Fruit fly (Drosophila melanogaster) whole organism, prepupa: ENCODE data around the gene Nlg2.

Source experiments
- Blimp-1 ChIP-seq: fragments of 200-800 bp; sonication (Bioruptor generic); optimal IDR thresholded peaks from 3 replicates; lab custom pipeline; 2017; ENCODE audit warnings: missing biosample characterization, missing genetic modification characterization, mild to moderate bottlenecking, moderate library complexity, missing genetic modification reagents
- CG10631 ChIP-seq: fragments of 200-800 bp; sonication (Bioruptor generic); optimal IDR thresholded peaks from 2 replicates; lab custom pipeline; 2016; ENCODE audit warnings: missing biosample characterization, missing genetic modification characterization
- CG10669 ChIP-seq: fragments of 200-800 bp; sonication (Bioruptor generic); optimal IDR thresholded peaks from 3 replicates; lab custom pipeline; 2018; ENCODE audit warnings: missing biosample characterization, mild to moderate bottlenecking, missing genetic modification characterization, moderate library complexity
- CG11902 ChIP-seq: fragments of 200-800 bp; sonication (Bioruptor generic); optimal IDR thresholded peaks from 3 replicates; lab custom pipeline; 2016; ENCODE audit warnings: missing biosample characterization, missing genetic modification characterization
- CG1621 ChIP-seq: fragments of 200-800 bp; sonication (Bioruptor generic); optimal IDR thresholded peaks from 3 replicates; lab custom pipeline; 2018; ENCODE audit warnings: missing biosample characterization, mild to moderate bottlenecking, missing genetic modification characterization
- CG16779 ChIP-seq: fragments of 200-800 bp; sonication (Bioruptor generic); optimal IDR thresholded peaks from 3 replicates; lab custom pipeline; 2017; ENCODE audit warnings: missing biosample characterization, mild to moderate bottlenecking, missing genetic modification characterization
- CG3032 ChIP-seq: fragments of 200-800 bp; optimal IDR thresholded peaks from 2 replicates; lab custom pipeline; 2019; ENCODE audit warnings: missing biosample characterization, mild to moderate bottlenecking, missing genetic modification characterization, moderate library complexity
- CG31627 ChIP-seq: fragments of 200-800 bp; sonication (Bioruptor generic); optimal IDR thresholded peaks from 3 replicates; lab custom pipeline; 2016; ENCODE audit warnings: missing biosample characterization, missing genetic modification characterization
- CG34406 ChIP-seq: fragments of 200-800 bp; sonication (Bioruptor generic); optimal IDR thresholded peaks from 3 replicates; lab custom pipeline; 2016; ENCODE audit warnings: missing biosample characterization, missing genetic modification characterization
- CG4318 ChIP-seq: fragments of 200-800 bp; sonication (Bioruptor generic); optimal IDR thresholded peaks from 3 replicates; lab custom pipeline; 2017; ENCODE audit warnings: missing biosample characterization, mild to moderate bottlenecking, missing genetic modification characterization
- CG6163 ChIP-seq: fragments of 200-800 bp; sonication (Bioruptor generic); IDR thresholded peaks from 3 replicates; pipeline ENCODE4 v1.3.6; 2022; ENCODE audit warnings: missing biosample characterization, missing genetic modification characterization
- CG6276 ChIP-seq: fragments of 200-800 bp; sonication (Bioruptor generic); optimal IDR thresholded peaks from 2 replicates; lab custom pipeline; 2017; ENCODE audit warnings: missing biosample characterization, mild to moderate bottlenecking, missing genetic modification characterization
- CG6792 ChIP-seq: fragments of 200-800 bp; sonication (Bioruptor generic); optimal IDR thresholded peaks from 3 replicates; lab custom pipeline; 2016; ENCODE audit warnings: missing biosample characterization, missing genetic modification characterization
- CG7368 ChIP-seq: fragments of 200-800 bp; sonication (Bioruptor generic); optimal IDR thresholded peaks from 3 replicates; lab custom pipeline; 2016; ENCODE audit warnings: missing biosample characterization, missing genetic modification characterization
- CG8319 ChIP-seq: fragments of 200-800 bp; sonication (Bioruptor generic); optimal IDR thresholded peaks from 3 replicates; lab custom pipeline; 2016; ENCODE audit warnings: missing biosample characterization, missing genetic modification characterization
- CG8632 ChIP-seq: fragments of 200-800 bp; sonication (Bioruptor generic); optimal IDR thresholded peaks from 3 replicates; lab custom pipeline; 2016; ENCODE audit warnings: missing biosample characterization, missing genetic modification characterization
- Eip75B ChIP-seq: fragments of 200-800 bp; sonication (Bioruptor generic); optimal IDR thresholded peaks from 3 replicates; lab custom pipeline; 2016; ENCODE audit warnings: missing biosample characterization, missing genetic modification characterization
- Eip93F ChIP-seq: fragments of 200-800 bp; sonication (Bioruptor generic); optimal IDR thresholded peaks from 2 replicates; lab custom pipeline; 2016; ENCODE audit warnings: missing biosample characterization, mild to moderate bottlenecking, missing genetic modification characterization
- Ets21C ChIP-seq: fragments of 200-800 bp; sonication (Bioruptor generic); optimal IDR thresholded peaks from 3 replicates; lab custom pipeline; 2016; ENCODE audit warnings: missing biosample characterization, missing genetic modification characterization
- Ets96B ChIP-seq: fragments of 200-800 bp; optimal IDR thresholded peaks from 2 replicates; lab custom pipeline; 2019; ENCODE audit warnings: missing biosample characterization, mild to moderate bottlenecking, missing genetic modification characterization, moderate library complexity
- Hr39 ChIP-seq: fragments of 200-800 bp; sonication (Bioruptor generic); optimal IDR thresholded peaks from 2 replicates; lab custom pipeline; 2016; ENCODE audit warnings: missing biosample characterization, missing genetic modification characterization
- Hr4 ChIP-seq: fragments of 200-800 bp; sonication (Bioruptor generic); optimal IDR thresholded peaks from 3 replicates; lab custom pipeline; 2016; ENCODE audit warnings: missing biosample characterization, missing genetic modification characterization
- Lpt ChIP-seq: fragments of 200-800 bp; sonication (Bioruptor generic); optimal IDR thresholded peaks from 3 replicates; lab custom pipeline; 2016; ENCODE audit warnings: missing biosample characterization, missing genetic modification characterization
- Sox14 ChIP-seq: fragments of 200-800 bp; sonication (Bioruptor generic); optimal IDR thresholded peaks from 3 replicates; lab custom pipeline; 2016; ENCODE audit warnings: missing biosample characterization, missing genetic modification characterization
- Sox15 ChIP-seq: fragments of 200-800 bp; sonication (Bioruptor generic); optimal IDR thresholded peaks from 3 replicates; lab custom pipeline; 2016; ENCODE audit warnings: missing biosample characterization, missing genetic modification characterization
- achi ChIP-seq: fragments of 200-800 bp; sonication (Bioruptor generic); optimal IDR thresholded peaks from 3 replicates; lab custom pipeline; 2016; ENCODE audit warnings: missing biosample characterization, missing genetic modification characterization
- acj6 ChIP-seq: fragments of 200-800 bp; sonication (Bioruptor generic); optimal IDR thresholded peaks from 3 replicates; lab custom pipeline; 2016; ENCODE audit warnings: missing biosample characterization, missing genetic modification characterization
- dsx ChIP-seq: fragments of 200-800 bp; optimal IDR thresholded peaks from 3 replicates; lab custom pipeline; 2019; ENCODE audit warnings: missing biosample characterization, mild to moderate bottlenecking, missing genetic modification characterization, moderate library complexity; ENCODE audit not compliant: poor library complexity, severe bottlenecking
- fd59A ChIP-seq: fragments of 200-800 bp; sonication (Bioruptor generic); optimal IDR thresholded peaks from 2 replicates; lab custom pipeline; 2017; ENCODE audit warnings: missing biosample characterization, mild to moderate bottlenecking, missing genetic modification characterization, missing genetic modification reagents
- fd85E ChIP-seq: fragments of 200-800 bp; sonication (Bioruptor generic); optimal IDR thresholded peaks from 3 replicates; lab custom pipeline; 2016; ENCODE audit warnings: missing biosample characterization, missing genetic modification characterization
- salr ChIP-seq, 2 experiments: fragments of 200-800 bp; sonication (Bioruptor generic); optimal IDR thresholded peaks; 3 replicates each; lab custom pipeline; 2016 to 2018; ENCODE audit warnings: missing biosample characterization in 2 of 2, missing genetic modification characterization in 2 of 2, mild to moderate bottlenecking in 1 of 2
- spab ChIP-seq: fragments of 200-800 bp; sonication (Bioruptor generic); optimal IDR thresholded peaks from 2 replicates; lab custom pipeline; 2017; ENCODE audit warnings: missing biosample characterization, mild to moderate bottlenecking, missing genetic modification characterization, missing genetic modification reagents
- svp ChIP-seq: fragments of 200-800 bp; sonication (Bioruptor generic); peaks from one replicate; lab custom pipeline; 2016; ENCODE audit warnings: missing biosample characterization, missing genetic modification characterization
- vri ChIP-seq: fragments of 200-800 bp; sonication (Bioruptor generic); optimal IDR thresholded peaks from 3 replicates; lab custom pipeline; 2016; ENCODE audit warnings: missing biosample characterization, mild to moderate bottlenecking, missing genetic modification characterization

The Nlg2 gene

dm6 chr2L:6851963-6852671 lies 22.6 kb upstream of the Nlg2 start, which contains the start of gene Rca1:
Gene Rca1, plus strand, starts transcription at chr2L:6852315.
- TF ChIP-seq svp (GFP tag; lab: Kevin White, UChicago), result peak; percentile 95
- TF ChIP-seq Ets21C, result no peak
- peak; percentile 26 for TF ChIP-seq Sox14 (GFP tag; lab: Kevin White, UChicago)

DNA sequence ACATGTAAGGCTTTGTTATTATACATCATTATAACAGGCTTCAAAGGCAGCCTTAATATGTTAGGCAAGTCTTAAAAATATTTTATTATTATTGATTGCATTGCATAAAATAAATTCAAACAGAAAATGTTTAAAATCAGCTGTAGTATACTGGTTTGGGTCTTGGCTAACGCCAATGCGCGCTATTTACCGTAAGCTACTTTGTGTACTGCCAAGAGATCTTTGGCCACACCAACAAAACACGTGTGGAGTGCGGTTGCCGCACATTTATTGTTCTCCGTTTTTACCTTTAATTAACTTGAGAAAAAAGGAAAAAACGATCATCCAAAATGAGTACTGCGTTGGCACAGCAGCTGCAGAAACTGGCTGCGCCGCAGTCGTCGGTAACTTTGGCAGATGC lies 20.8 kb upstream of the Nlg2 start:
- TF ChIP-seq salr (GFP tag; optimal IDR thresholded peaks at IDR 0.05; lab: Kevin White, UChicago), result no peak
- no peak for TF ChIP-seq CG4318 (GFP tag; lab: Kevin White, UChicago)
- peak; percentile 98 for TF ChIP-seq dsx (GFP tag; lab: Kevin White, UChicago)
- no peak for TF ChIP-seq achi (GFP tag; lab: Kevin White, UChicago)
- TF ChIP-seq Hr39 (GFP tag; lab: Kevin White, UChicago), result no peak
- no peak for TF ChIP-seq CG3032 (tag; lab: Kevin White, UChicago)
- no peak for TF ChIP-seq CG11902 (GFP tag; lab: Kevin White, UChicago)
- TF ChIP-seq CG6163 (GFP tag; lab: Robert Waterston, UW), result no peak
- TF ChIP-seq CG16779, result no peak
- TF ChIP-seq CG7368 (GFP tag; lab: Kevin White, UChicago), result no peak
- TF ChIP-seq CG1621, result peak; percentile 100

- TF ChIP-seq Ets96B (no peak), Lpt (GFP tag; lab: Kevin White, UChicago) (no peak), fd59A (GFP tag; lab: Kevin White, UChicago) (no peak), Sox14 (GFP tag; lab: Kevin White, UChicago) (no peak), Blimp-1 (GFP tag; lab: Kevin White, UChicago) (no peak), CG8632 (GFP tag; lab: Kevin White, UChicago) (no peak), fd85E (no peak), Hr4 (GFP tag; lab: Kevin White, UChicago) (no peak), Sox15 (no peak), Ets21C (no peak), CG31627 (GFP tag; lab: Kevin White, UChicago) (no peak), CG6792 (GFP tag; lab: Kevin White, UChicago) (no peak), svp (GFP tag; lab: Kevin White, UChicago) (no peak), CG10631 (no peak), acj6 (GFP tag; lab: Kevin White, UChicago) (no peak), CG3032 (tag; lab: Kevin White, UChicago) (no peak), CG6276 (GFP tag; lab: Kevin White, UChicago) (no peak), Eip93F (GFP tag; lab: Kevin White, UChicago) (no peak)
Measured at dm6 chr2L:6868178-6868867, 6.4 kb upstream of the Nlg2 start.

DNA sequence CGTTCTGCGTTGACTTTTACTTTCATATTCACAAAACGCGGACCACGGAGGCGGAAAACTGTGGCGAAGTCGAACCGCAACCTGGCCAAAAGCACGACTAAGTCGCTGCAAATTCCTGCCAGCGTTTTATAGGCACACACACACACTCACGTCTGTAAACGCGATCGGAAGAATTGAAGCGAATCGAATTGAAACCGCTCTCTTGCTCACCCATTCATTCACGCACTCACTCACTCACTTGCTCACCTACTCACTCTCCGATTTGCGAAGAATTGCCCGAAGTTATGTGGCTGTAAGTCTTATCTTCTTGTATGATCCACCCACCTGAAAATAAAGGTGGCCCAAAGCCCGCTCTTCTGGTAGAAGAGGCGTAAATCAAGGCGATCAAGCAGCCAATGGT lies 4.4 kb upstream of the Nlg2 start, which contains the start of gene Nha1:
Gene Nha1 (minus strand): TSS at position 101 of the 400 bp plus-strand sequence.
- no peak for TF ChIP-seq vri (GFP tag; lab: Kevin White, UChicago)
- no peak for TF ChIP-seq CG31627 (GFP tag; lab: Kevin White, UChicago)
- TF ChIP-seq Eip75B (GFP tag; lab: Kevin White, UChicago), result no peak
- TF ChIP-seq spab (GFP tag; lab: Kevin White, UChicago), result no peak
- TF ChIP-seq CG8319 (GFP tag; lab: Kevin White, UChicago), result no peak
- no peak for TF ChIP-seq CG10669 (GFP tag; lab: Kevin White, UChicago)
- TF ChIP-seq CG6163 (GFP tag; lab: Robert Waterston, UW), result no peak
- no peak for TF ChIP-seq CG6792 (GFP tag; lab: Kevin White, UChicago)
- TF ChIP-seq CG34406 (GFP tag; lab: Kevin White, UChicago), result no peak
